Fruit fly (Drosophila melanogaster) whole organism, embryonic: ENCODE measurements around the gene Pgm1.

Source experiments
- ATbp ChIP-seq: fragments of 200-800 bp; sonication (Bioruptor generic); optimal IDR thresholded peaks from 2 replicates; lab custom pipeline; 2017; ENCODE audit warnings: missing biosample characterization, mild to moderate bottlenecking, missing genetic modification characterization, missing genetic modification reagents
- Adf1 ChIP-seq: fragments of 200-800 bp; sonication (Bioruptor generic); IDR thresholded peaks from 2 replicates; pipeline ENCODE4 v1.3.6; 2022; ENCODE audit warnings: missing biosample characterization, missing genetic modification characterization
- C15 ChIP-seq: fragments of 200-800 bp; sonication (Bioruptor generic); IDR thresholded peaks from 3 replicates; pipeline ENCODE4 v1.3.6; 2022; ENCODE audit warnings: missing biosample characterization, missing genetic modification characterization
- CG10431 ChIP-seq: fragments of 200-800 bp; sonication (Bioruptor generic); optimal IDR thresholded peaks from 3 replicates; lab custom pipeline; 2018; ENCODE audit warnings: missing biosample characterization, mild to moderate bottlenecking, missing genetic modification characterization
- CG12659 ChIP-seq: fragments of 200-800 bp; sonication (Bioruptor generic); optimal IDR thresholded peaks from 3 replicates; lab custom pipeline; 2017; ENCODE audit warnings: mild to moderate bottlenecking, missing biosample characterization, missing genetic modification reagents, missing genetic modification characterization
- CG17328 ChIP-seq: fragments of 200-800 bp; sonication (Bioruptor generic); IDR thresholded peaks from 2 replicates; pipeline ENCODE4 v1.3.6; 2022; ENCODE audit warnings: missing biosample characterization, missing genetic modification characterization
- CG17802 ChIP-seq: fragments of 200-800 bp; sonication (Bioruptor generic); optimal IDR thresholded peaks from 2 replicates; lab custom pipeline; 2018; ENCODE audit warnings: missing biosample characterization, mild to moderate bottlenecking, missing genetic modification characterization, moderate library complexity
- CG1792 ChIP-seq: fragments of 200-800 bp; sonication (Bioruptor generic); optimal IDR thresholded peaks from 2 replicates; lab custom pipeline; 2016; ENCODE audit warnings: missing biosample characterization, missing genetic modification characterization
- CG2199 ChIP-seq: fragments of 200-800 bp; sonication (Bioruptor generic); IDR thresholded peaks from 3 replicates; pipeline ENCODE4 v1.3.6; 2022; ENCODE audit warnings: missing biosample characterization, missing genetic modification characterization
- CG2202 ChIP-seq: fragments of 200-800 bp; sonication (Bioruptor generic); optimal IDR thresholded peaks from 2 replicates; lab custom pipeline; 2018; ENCODE audit warnings: missing biosample characterization, mild to moderate bottlenecking, missing genetic modification characterization
- CG32532 ChIP-seq: fragments of 200-800 bp; sonication (Bioruptor generic); IDR thresholded peaks from 2 replicates; pipeline ENCODE4 v1.3.6; 2022; ENCODE audit warnings: missing biosample characterization, missing genetic modification characterization
- CG32767 ChIP-seq: fragments of 200-800 bp; sonication (Bioruptor generic); IDR thresholded peaks from 2 replicates; pipeline ENCODE4 v1.3.6; 2022; ENCODE audit warnings: missing biosample characterization, missing genetic modification characterization
- CG4424 ChIP-seq: fragments of 200-800 bp; sonication (Bioruptor generic); optimal IDR thresholded peaks from 3 replicates; lab custom pipeline; 2016; ENCODE audit warnings: missing biosample characterization, missing genetic modification characterization
- CG7372 ChIP-seq: fragments of 200-800 bp; sonication (Bioruptor generic); IDR thresholded peaks from 2 replicates; pipeline ENCODE4 v1.3.6; 2022; ENCODE audit warnings: missing biosample characterization, missing genetic modification characterization
- CG7556 ChIP-seq: fragments of 200-800 bp; sonication (Bioruptor generic); optimal IDR thresholded peaks from 2 replicates; lab custom pipeline; 2017; ENCODE audit warnings: missing biosample characterization, mild to moderate bottlenecking, missing genetic modification characterization
- CG7745 ChIP-seq: fragments of 200-800 bp; sonication (Bioruptor generic); optimal IDR thresholded peaks from 2 replicates; lab custom pipeline; 2018; ENCODE audit warnings: missing biosample characterization, mild to moderate bottlenecking, missing genetic modification characterization, moderate library complexity
- CG8478 ChIP-seq: fragments of >200 bp; optimal IDR thresholded peaks from 2 replicates; lab custom pipeline; 2018
- CHES-1-like ChIP-seq: fragments of 200-800 bp; sonication (Bioruptor generic); optimal IDR thresholded peaks from 2 replicates; lab custom pipeline; 2016; ENCODE audit warnings: missing biosample characterization, missing genetic modification characterization
- Dip2 ChIP-seq: fragments of 200-800 bp; sonication (Bioruptor generic); IDR thresholded peaks from 2 replicates; pipeline ENCODE4 v1.3.6; 2022; ENCODE audit warnings: missing biosample characterization, missing genetic modification characterization
- Dll ChIP-seq: fragments of 200-800 bp; sonication (Bioruptor generic); IDR thresholded peaks from 4 replicates; pipeline ENCODE4 v1.3.6; 2022; ENCODE audit warnings: missing biosample characterization, missing genetic modification characterization; ENCODE audit not compliant: partially characterized antibody
- ERR ChIP-seq: fragments of 200-800 bp; sonication (Bioruptor generic); optimal IDR thresholded peaks from 2 replicates; lab custom pipeline; 2016; ENCODE audit warnings: missing biosample characterization, missing genetic modification characterization
- Eip74EF ChIP-seq, 2 experiments: fragments of 200-800 bp in 1 of 2; fragments of >200 bp in 1 of 2; sonication (Bioruptor generic) in 1 of 2; optimal IDR thresholded peaks; 2 replicates each; lab custom pipeline; 2017 to 2019; ENCODE audit warnings: missing biosample characterization in 2 of 2, missing genetic modification characterization in 2 of 2, mild to moderate bottlenecking in 1 of 2, moderate library complexity in 1 of 2
- Fer2 ChIP-seq: fragments of 200-800 bp; sonication (Bioruptor generic); optimal IDR thresholded peaks from 2 replicates; lab custom pipeline; 2018; ENCODE audit warnings: missing biosample characterization, mild to moderate bottlenecking, missing genetic modification characterization, moderate library complexity
- Gsc ChIP-seq: fragments of 200-800 bp; sonication (Bioruptor generic); IDR thresholded peaks from 2 replicates; pipeline ENCODE4 v1.3.6; 2022; ENCODE audit warnings: missing biosample characterization, missing genetic modification characterization
- Hsf ChIP-seq: fragments of 200-800 bp; sonication (Bioruptor generic); optimal IDR thresholded peaks from 3 replicates; lab custom pipeline; 2016; ENCODE audit warnings: missing biosample characterization, missing genetic modification characterization
- Lpt ChIP-seq: fragments of >200 bp; optimal IDR thresholded peaks from 2 replicates; lab custom pipeline; 2018; ENCODE audit warnings: missing biosample characterization, missing genetic modification characterization
- MTF-1 ChIP-seq: fragments of 200-800 bp; sonication (Bioruptor generic); optimal IDR thresholded peaks from 2 replicates; lab custom pipeline; 2018; ENCODE audit warnings: missing biosample characterization, mild to moderate bottlenecking, missing genetic modification characterization, borderline replicate concordance
- Max ChIP-seq: fragments of 200-800 bp; sonication (Bioruptor generic); optimal IDR thresholded peaks from 2 replicates; lab custom pipeline; 2016; ENCODE audit warnings: missing biosample characterization, mild to moderate bottlenecking, missing genetic modification characterization
- NC2β ChIP-seq: fragments of 200-800 bp; sonication (Bioruptor generic); optimal IDR thresholded peaks from 2 replicates; lab custom pipeline; 2016; ENCODE audit warnings: missing biosample characterization, missing genetic modification characterization
- Side ChIP-seq: fragments of 200-800 bp; sonication (Bioruptor generic); optimal IDR thresholded peaks from 2 replicates; lab custom pipeline; 2016; ENCODE audit warnings: missing biosample characterization, missing genetic modification characterization
- ac ChIP-seq: fragments of 200-800 bp; sonication (Bioruptor generic); optimal IDR thresholded peaks from 3 replicates; lab custom pipeline; 2017; ENCODE audit warnings: missing biosample characterization, mild to moderate bottlenecking, missing genetic modification characterization
- chif ChIP-seq, 2 experiments: fragments of 200-800 bp; sonication (Bioruptor generic); optimal IDR thresholded peaks; 3 replicates each; lab custom pipeline; 2016; ENCODE audit warnings: missing biosample characterization in 2 of 2, missing genetic modification characterization in 2 of 2
- chm ChIP-seq: fragments of 200-800 bp; sonication (Bioruptor generic); IDR thresholded peaks from 2 replicates; pipeline ENCODE4 v1.3.6; 2022; ENCODE audit warnings: missing biosample characterization, missing genetic modification characterization
- croc ChIP-seq: fragments of 200-800 bp; sonication (Bioruptor generic); conservative IDR thresholded peaks from 3 replicates; pipeline ENCODE4 v1.3.6; 2022; ENCODE audit warnings: missing biosample characterization, missing genetic modification characterization
- dmrt11E ChIP-seq: fragments of 200-800 bp; sonication (Bioruptor generic); optimal IDR thresholded peaks from 3 replicates; lab custom pipeline; 2018; ENCODE audit warnings: missing biosample characterization, mild to moderate bottlenecking, missing genetic modification characterization, moderate library complexity
- hbn ChIP-seq: fragments of 200-800 bp; sonication (Bioruptor generic); IDR thresholded peaks from 2 replicates; pipeline ENCODE4 v1.3.6; 2022; ENCODE audit warnings: missing biosample characterization, missing genetic modification characterization; ENCODE audit not compliant: partially characterized antibody
- hkb ChIP-seq, 2 experiments: fragments of 200-800 bp in 1 of 2; fragments of >200 bp in 1 of 2; sonication (Bioruptor generic) in 1 of 2; IDR thresholded peaks in 1 of 2; optimal IDR thresholded peaks in 1 of 2; 2 replicates each; pipeline versions ENCODE4 v1.3.6 to Lab custom; 2017 to 2022; ENCODE audit warnings: missing biosample characterization in 1 of 2, missing genetic modification characterization in 1 of 2
- lola ChIP-seq, 3 experiments: fragments of >200 bp in 2 of 3; fragments of 200-800 bp in 1 of 3; sonication (Bioruptor generic) in 1 of 3; optimal IDR thresholded peaks; 2 replicates each; lab custom pipeline; 2017 to 2019; ENCODE audit warnings: missing biosample characterization in 3 of 3, missing genetic modification characterization in 3 of 3, mild to moderate bottlenecking in 1 of 3, moderate library complexity in 1 of 3
- nmo ChIP-seq: fragments of 200-800 bp; sonication (Bioruptor generic); optimal IDR thresholded peaks from 2 replicates; lab custom pipeline; 2018; ENCODE audit warnings: missing biosample characterization, mild to moderate bottlenecking, missing genetic modification characterization, moderate library complexity
- nom ChIP-seq: fragments of 200-800 bp; sonication (Bioruptor generic); optimal IDR thresholded peaks from 2 replicates; lab custom pipeline; 2017; ENCODE audit warnings: missing biosample characterization, missing genetic modification characterization, mild to moderate bottlenecking, moderate library complexity, missing genetic modification reagents
- sc ChIP-seq, 3 experiments: fragments of >200 bp in 2 of 3; fragments of 200-800 bp in 1 of 3; sonication (Bioruptor generic) in 1 of 3; optimal IDR thresholded peaks; 2 replicates in 2 of 3; 3 replicates in 1 of 3; lab custom pipeline; 2017; ENCODE audit warnings: mild to moderate bottlenecking in 1 of 3, missing biosample characterization in 1 of 3, missing genetic modification characterization in 1 of 3, missing genetic modification reagents in 1 of 3
- sens ChIP-seq: fragments of 200-800 bp; sonication (Bioruptor generic); peaks from one replicate; lab custom pipeline; 2016; ENCODE audit warnings: missing biosample characterization, missing genetic modification characterization
- stwl ChIP-seq: fragments of 200-800 bp; sonication (Bioruptor generic); optimal IDR thresholded peaks from 3 replicates; lab custom pipeline; 2018; ENCODE audit warnings: missing biosample characterization, mild to moderate bottlenecking, missing genetic modification characterization, moderate library complexity
- toy ChIP-seq: fragments of 200-800 bp; sonication (Bioruptor generic); IDR thresholded peaks from 2 replicates; pipeline ENCODE4 v1.3.6; 2022; ENCODE audit warnings: missing biosample characterization, missing genetic modification characterization
- wdn ChIP-seq: fragments of 200-800 bp; sonication (Bioruptor generic); IDR thresholded peaks from 2 replicates; pipeline ENCODE4 v1.3.6; 2022; ENCODE audit warnings: missing biosample characterization, missing genetic modification characterization
- zen2 ChIP-seq: fragments of 200-800 bp; sonication (Bioruptor generic); IDR thresholded peaks from 3 replicates; pipeline ENCODE4 v1.3.6; 2022; ENCODE audit warnings: missing biosample characterization, missing genetic modification characterization; ENCODE audit not compliant: partially characterized antibody
- zf30C ChIP-seq: fragments of 200-800 bp; sonication (Bioruptor generic); optimal IDR thresholded peaks from 3 replicates; lab custom pipeline; 2018; ENCODE audit warnings: missing biosample characterization, mild to moderate bottlenecking, missing genetic modification characterization

The Pgm1 gene

DNA sequence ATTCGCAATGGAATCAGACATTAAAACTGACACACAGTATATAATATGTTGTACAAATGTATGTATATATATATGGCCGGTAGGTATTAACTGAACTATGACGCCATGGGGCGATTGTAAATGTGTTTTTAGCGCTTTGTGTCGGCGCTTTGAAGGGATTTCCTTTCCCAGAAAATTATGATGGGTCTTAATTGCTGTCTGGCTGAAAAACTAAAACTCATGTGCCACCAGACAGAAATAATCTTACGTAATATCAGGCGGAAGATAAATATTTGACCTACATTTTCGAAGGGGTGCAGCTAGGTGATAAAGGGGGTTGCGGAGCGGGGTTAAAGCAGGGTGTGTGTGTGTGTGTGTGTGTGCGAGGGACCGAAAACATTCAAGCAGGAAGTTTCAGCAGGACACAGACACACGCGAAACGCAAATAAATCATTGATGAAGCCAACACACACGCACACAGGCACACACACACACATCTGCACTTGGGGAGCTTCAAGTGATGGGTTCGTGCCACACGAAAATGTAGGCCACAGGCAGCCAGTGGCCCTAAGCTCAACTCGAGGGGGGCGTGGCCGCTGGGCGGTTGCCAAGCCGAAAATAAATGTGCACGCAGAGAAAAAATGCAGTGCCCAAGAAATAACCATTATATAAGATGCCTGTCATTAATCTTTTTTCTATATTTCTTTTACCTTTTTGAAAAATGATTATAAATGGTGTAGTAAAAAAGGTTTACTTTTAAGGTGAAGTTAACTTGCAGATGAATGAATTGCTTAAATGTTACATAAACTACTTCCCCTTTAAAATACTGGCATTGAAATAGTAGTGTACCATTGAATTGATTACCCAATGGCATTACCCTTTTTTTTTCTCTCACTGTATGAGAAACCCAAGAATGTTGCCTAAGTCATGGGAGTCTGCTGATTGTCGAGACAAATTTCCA, 29.2 kb upstream of the Pgm1 start (continued):
- TF ChIP-seq Max (GFP tag; lab: Kevin White, UChicago) = peak; percentile 12
- no peak for TF ChIP-seq CG1792 (GFP tag; lab: Kevin White, UChicago)
- no peak for TF ChIP-seq CG10431 (GFP tag; lab: Kevin White, UChicago)
- no peak for TF ChIP-seq Gsc (GFP tag; lab: Robert Waterston, UW)
- TF ChIP-seq Hsf = peak; percentile 49
- TF ChIP-seq CG32767 = peak; percentile 9; the same call in 1 of the 2 replicates
- TF ChIP-seq nom (GFP tag; lab: Kevin White, UChicago) = no peak
- peak; percentile 72 for TF ChIP-seq nmo (GFP tag; lab: Kevin White, UChicago)
- TF ChIP-seq Dip2 (GFP tag; lab: Robert Waterston, UW) = no peak
- peak; percentile 15 for TF ChIP-seq Fer2 (tag; lab: Kevin White, UChicago)
- peak in 1 of 2 experiments; percentile 28 for TF ChIP-seq Eip74EF (GFP tag; optimal IDR thresholded peaks at IDR 0.05; lab: Kevin White, UChicago)
- no peak for TF ChIP-seq Dll
- TF ChIP-seq dmrt11E (tag; lab: Kevin White, UChicago) = peak; percentile 1
- TF ChIP-seq CG7372 (GFP tag; lab: Robert Waterston, UW) = no peak
- TF ChIP-seq ERR (GFP tag; lab: Kevin White, UChicago) = no peak
- peak; percentile 53 for TF ChIP-seq CG4424 (GFP tag; lab: Kevin White, UChicago)
- TF ChIP-seq hbn (GFP tag; lab: Robert Waterston, UW) = no peak
- TF ChIP-seq CG2202 (tag; lab: Kevin White, UChicago) = no peak
- TF ChIP-seq Lpt (GFP tag; lab: Kevin White, UChicago) = no peak
- peak; percentile 27 for TF ChIP-seq Side (GFP tag; lab: Kevin White, UChicago)
- TF ChIP-seq ATbp (GFP tag; lab: Kevin White, UChicago) = peak; percentile 63
- no peak for TF ChIP-seq hkb (optimal IDR thresholded peaks at IDR 0.05; lab: Kevin White, UChicago)
- 0 out of 2 replicates have a peak, but pooled peaks have one; percentile 35 for TF ChIP-seq hkb (GFP tag; IDR thresholded peaks at IDR 0.05; lab: Robert Waterston, UW)
- TF ChIP-seq zen2 (GFP tag; lab: Robert Waterston, UW) = no peak
- TF ChIP-seq CG7745 = no peak
- peak; percentile 80 for TF ChIP-seq CG7556 (GFP tag; lab: Kevin White, UChicago)
- no peak for TF ChIP-seq ac (GFP tag; lab: Kevin White, UChicago)
- no peak for TF ChIP-seq zf30C (GFP tag; lab: Kevin White, UChicago)
- no peak for TF ChIP-seq NC2β (GFP tag; lab: Kevin White, UChicago)
- TF ChIP-seq sc (optimal IDR thresholded peaks at IDR 0.05; lab: Kevin White, UChicago) = no peak
- TF ChIP-seq sc (GFP tag; optimal IDR thresholded peaks at IDR 0.05; lab: Kevin White, UChicago) = peak; percentile 14
- no peak for TF ChIP-seq C15 (GFP tag; lab: Robert Waterston, UW)
- peak; percentile 20; the same call in 1 of the 2 replicates for TF ChIP-seq CG32532 (GFP tag; lab: Robert Waterston, UW)
- TF ChIP-seq CHES-1-like (GFP tag; lab: Kevin White, UChicago) = peak; percentile 23
- TF ChIP-seq croc (GFP tag; lab: Robert Waterston, UW) = no peak; the same call in 2 of the 3 replicates
- TF ChIP-seq MTF-1 (GFP tag; lab: Kevin White, UChicago) = no peak
- TF ChIP-seq CG2199 (GFP tag; lab: Robert Waterston, UW) = no peak
- no peak for TF ChIP-seq stwl (tag; lab: Kevin White, UChicago)
- TF ChIP-seq chif (GFP tag; optimal IDR thresholded peaks at IDR 0.05; lab: Kevin White, UChicago) = peak in 1 of 2 experiments; percentile 59
- TF ChIP-seq CG8478 (lab: Kevin White, UChicago) = no peak
- peak in 1 of 3 experiments; percentile 37 for TF ChIP-seq lola (GFP tag; optimal IDR thresholded peaks at IDR 0.05; lab: Kevin White, UChicago)
- peak; percentile 94 for TF ChIP-seq sens (GFP tag; lab: Kevin White, UChicago)
- TF ChIP-seq wdn = no peak
- peak; percentile 39 for TF ChIP-seq CG12659 (GFP tag; lab: Kevin White, UChicago)
- TF ChIP-seq CG17328 (GFP tag; lab: Robert Waterston, UW) = 0 out of 2 replicates have a peak, but pooled peaks have one; percentile 17
- TF ChIP-seq Adf1 (GFP tag; lab: Robert Waterston, UW) = no peak
- no peak for TF ChIP-seq chm (GFP tag; lab: Robert Waterston, UW)
- TF ChIP-seq CG17802 = no peak
- no peak for TF ChIP-seq toy
